Worm (Caenorhabditis elegans): ENCODE measurements around the gene tbc-16.

DNA sequence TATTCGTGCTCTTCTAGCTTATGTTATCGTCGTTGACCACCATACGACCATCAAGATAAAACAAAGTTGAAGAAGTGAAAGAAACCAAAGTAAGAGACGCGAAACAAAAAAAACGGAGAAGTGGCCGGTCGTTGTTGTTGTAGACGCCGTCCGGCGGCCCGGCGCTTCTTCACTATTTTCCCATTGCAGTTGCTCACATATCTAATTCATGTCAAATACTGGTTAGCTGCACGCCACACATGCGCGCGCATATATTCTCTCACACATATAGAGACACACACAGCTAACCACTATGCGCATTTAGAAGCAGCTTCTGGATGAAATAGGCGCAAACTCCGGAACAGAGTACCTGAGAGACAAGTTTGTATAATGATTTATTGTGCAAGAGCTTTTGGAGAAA, 29.1 kb upstream of the tbc-16 start:
- TF ChIP-seq sea-2 (GFP tag; IDR thresholded peaks at IDR 0.05) (no peak), nhr-80 (tag; optimal IDR thresholded peaks at IDR 0.05) (no peak)

Measured in whole organism, young adult.